Worm (Caenorhabditis elegans) whole organism, L3 larva: ENCODE results near the gene F09B9.5.

Experiments
- aly-2 ChIP-seq: fragments of 150-350 bp; optimal IDR thresholded peaks from 2 replicates; lab custom pipeline; 2014; ENCODE audit warnings: missing biosample characterization, missing genetic modification characterization
- ceh-9 ChIP-seq: sonication (generic microtip); optimal IDR thresholded peaks from 2 replicates; lab custom pipeline; 2018; ENCODE audit warnings: missing biosample characterization, missing genetic modification characterization
- egl-27 ChIP-seq: sonication (generic microtip); optimal IDR thresholded peaks from 4 replicates; lab custom pipeline; 2017; ENCODE audit warnings: missing biosample characterization, missing genetic modification reagents, missing genetic modification characterization
- egl-5 ChIP-seq: fragments of 150-350 bp; optimal IDR thresholded peaks from 2 replicates; lab custom pipeline; 2017; ENCODE audit warnings: missing biosample characterization, missing genetic modification reagents, missing genetic modification characterization, inconsistent platforms
- jun-1 ChIP-seq: fragments of 150-350 bp; optimal IDR thresholded peaks from 2 replicates; lab custom pipeline; 2014; ENCODE audit warnings: missing biosample characterization, missing genetic modification reagents, missing genetic modification characterization
- lin-39 ChIP-seq: fragments of 150-350 bp; optimal IDR thresholded peaks from 2 replicates; lab custom pipeline; 2018; ENCODE audit warnings: missing biosample characterization, missing genetic modification reagents, missing genetic modification characterization
- mdl-1 ChIP-seq: fragments of 150-350 bp; optimal IDR thresholded peaks from 2 replicates; lab custom pipeline; 2014; ENCODE audit warnings: missing biosample characterization, missing genetic modification characterization
- nfya-1 ChIP-seq: sonication (generic microtip); optimal IDR thresholded peaks from 2 replicates; lab custom pipeline; 2017; ENCODE audit warnings: missing genetic modification characterization, mild to moderate bottlenecking, missing compliant biosample characterization, antibody characterized with exemption, moderate library complexity; ENCODE audit not compliant: insufficient read depth
- nhr-67 ChIP-seq: fragments of 150-350 bp; optimal IDR thresholded peaks from 2 replicates; lab custom pipeline; 2014; ENCODE audit warnings: missing biosample characterization, missing genetic modification characterization
- pha-4 ChIP-seq: fragments of 150-350 bp; optimal IDR thresholded peaks from 2 replicates; lab custom pipeline; 2014; ENCODE audit warnings: missing biosample characterization, missing genetic modification reagents, missing genetic modification characterization
- unc-62 ChIP-seq: fragments of 150-350 bp; sonication (generic microtip); optimal IDR thresholded peaks from 4 replicates; lab custom pipeline; 2014; ENCODE audit warnings: missing biosample characterization, missing genetic modification reagents, missing genetic modification characterization
- ztf-11 ChIP-seq: fragments of 150-350 bp; optimal IDR thresholded peaks from 2 replicates; lab custom pipeline; 2014; ENCODE audit warnings: missing biosample characterization, missing genetic modification characterization

Gene F09B9.5

DNA sequence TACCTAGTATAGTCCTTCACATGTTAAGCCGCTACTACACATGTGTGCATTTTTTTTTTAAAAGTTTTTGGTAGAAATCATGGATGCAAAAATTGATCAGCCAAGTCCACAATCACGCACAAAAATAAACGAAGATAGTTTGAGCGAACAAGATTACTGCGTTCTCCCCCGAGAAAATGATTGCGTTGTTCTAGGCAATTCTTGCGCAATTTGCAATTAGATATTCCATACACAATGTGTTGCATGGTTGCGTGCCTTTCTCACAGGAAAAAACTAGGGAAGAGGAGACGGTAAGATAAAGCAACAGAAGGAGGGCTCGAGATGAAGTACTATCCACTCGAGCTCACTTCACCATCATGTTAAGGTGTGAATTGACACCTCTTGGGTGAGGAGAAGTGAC is 51.4 kb downstream of the F09B9.5 start:
- TF ChIP-seq jun-1 (no peak), ceh-9 (tag; lab: Kevin White, UChicago) (no peak), aly-2 (tag; lab: Kevin White, UChicago) (no peak), nhr-67 (tag; lab: Kevin White, UChicago) (no peak), egl-5 (tag; lab: Kevin White, UChicago) (no peak), nfya-1 (tag; lab: Kevin White, UChicago) (no peak), egl-27 (tag; lab: Kevin White, UChicago) (no peak), pha-4 (tag; lab: Kevin White, UChicago) (no peak), mdl-1 (tag; lab: Kevin White, UChicago) (no peak), lin-39 (tag; lab: Kevin White, UChicago) (no peak), unc-62 (no peak), ztf-11 (tag; lab: Kevin White, UChicago) (no peak)
